Worm (Caenorhabditis elegans) whole organism, L2 larva: Measurements from ENCODE around the gene prde-1.

Experiments used
- aly-2 ChIP-seq: fragments of 150-350 bp; optimal IDR thresholded peaks from 2 replicates; lab custom pipeline; 2014; ENCODE audit warnings: missing biosample characterization, missing genetic modification characterization
- ama-1 ChIP-seq: fragments of 150-350 bp; optimal IDR thresholded peaks from 2 replicates; lab custom pipeline; 2018; ENCODE audit warnings: inconsistent platforms
- crh-2 ChIP-seq: sonication (generic microtip); optimal IDR thresholded peaks from 2 replicates; lab custom pipeline; 2017; ENCODE audit warnings: missing biosample characterization, missing genetic modification characterization
- lsy-2 ChIP-seq, 2 experiments: fragments of 150-350 bp in 1 of 2; sonication (generic microtip) in 1 of 2; optimal IDR thresholded peaks; 2 replicates each; lab custom pipeline; 2014 to 2017; ENCODE audit warnings: missing biosample characterization in 2 of 2, missing genetic modification characterization in 2 of 2
- nhr-11 ChIP-seq: fragments of 150-350 bp; optimal IDR thresholded peaks from 2 replicates; lab custom pipeline; 2014; ENCODE audit warnings: missing biosample characterization, missing genetic modification characterization
- nhr-12 ChIP-seq: fragments of 150-350 bp; optimal IDR thresholded peaks from 2 replicates; lab custom pipeline; 2014; ENCODE audit warnings: missing biosample characterization, missing genetic modification characterization
- nhr-129 ChIP-seq: fragments of 150-350 bp; optimal IDR thresholded peaks from 2 replicates; lab custom pipeline; 2014; ENCODE audit warnings: missing biosample characterization, missing genetic modification characterization
- nhr-6 ChIP-seq: fragments of 150-350 bp; optimal IDR thresholded peaks from 2 replicates; lab custom pipeline; 2014; ENCODE audit warnings: missing biosample characterization, missing genetic modification characterization
- peb-1 ChIP-seq: fragments of 150-350 bp; optimal IDR thresholded peaks from 2 replicates; lab custom pipeline; 2014; ENCODE audit warnings: missing biosample characterization, missing genetic modification characterization
- sem-4 ChIP-seq: fragments of 150-350 bp; optimal IDR thresholded peaks from 2 replicates; lab custom pipeline; 2014; ENCODE audit warnings: missing biosample characterization, missing genetic modification reagents, missing genetic modification characterization
- skn-1 ChIP-seq: sonication (generic microtip); optimal IDR thresholded peaks from 2 replicates; lab custom pipeline; 2017; ENCODE audit warnings: missing biosample characterization, missing genetic modification characterization
- unc-62 ChIP-seq: fragments of 150-350 bp; optimal IDR thresholded peaks from 2 replicates; lab custom pipeline; 2014; ENCODE audit warnings: missing biosample characterization, missing genetic modification reagents, missing genetic modification characterization
- ztf-11 ChIP-seq: sonication (generic microtip); optimal IDR thresholded peaks from 2 replicates; lab custom pipeline; 2017; ENCODE audit warnings: missing biosample characterization, missing genetic modification characterization

DNA sequence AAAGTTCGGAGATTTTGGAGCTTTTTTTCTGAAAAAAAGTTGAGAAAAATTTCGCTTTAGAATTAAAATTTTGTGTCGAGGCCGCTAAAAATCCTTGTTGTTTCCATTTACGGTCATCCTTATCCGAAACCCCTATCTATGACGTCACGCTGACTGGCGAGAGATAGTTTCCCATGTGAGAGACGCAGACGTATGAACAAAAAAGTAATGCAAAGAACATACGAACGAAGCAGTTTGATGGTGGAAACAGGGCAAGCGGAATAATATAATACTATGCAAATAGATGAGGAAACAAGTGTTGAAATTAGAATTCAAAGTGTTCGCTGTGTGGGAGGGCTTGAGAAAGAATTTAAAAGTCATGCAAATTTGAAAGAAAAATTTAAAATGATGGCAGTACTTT is 38.9 kb upstream of the prde-1 start:
- no peak for TF ChIP-seq sem-4 (tag; lab: Kevin White, UChicago)
- TF ChIP-seq ztf-11 = no peak
- TF ChIP-seq nhr-11 (tag; lab: Kevin White, UChicago) = no peak
- no peak for TF ChIP-seq lsy-2 (tag; optimal IDR thresholded peaks at IDR 0.05; lab: Kevin White, UChicago)
- TF ChIP-seq crh-2 (tag; lab: Kevin White, UChicago) = no peak
- TF ChIP-seq ama-1 = no peak
- no peak for TF ChIP-seq peb-1 (tag; lab: Kevin White, UChicago)
- no peak for TF ChIP-seq aly-2 (tag; lab: Kevin White, UChicago)
- no peak for TF ChIP-seq nhr-6
- TF ChIP-seq nhr-129 (tag; lab: Kevin White, UChicago) = no peak
- no peak for TF ChIP-seq skn-1 (tag; lab: Kevin White, UChicago)
- TF ChIP-seq unc-62 = no peak
- no peak for TF ChIP-seq nhr-12 (tag; lab: Kevin White, UChicago)
